Fruit fly (Drosophila melanogaster) whole organism, wandering third instar larva: ENCODE measurements around the gene Polr3E.
A peak's percentile ranks its signal among the peaks of the same experiment; 100 is the strongest.

Experiments
- Abd-B ChIP-seq: fragments of >200 bp; optimal IDR thresholded peaks from 2 replicates; lab custom pipeline; 2017; ENCODE audit warnings: missing biosample characterization, missing genetic modification characterization
- CG32264 ChIP-seq: fragments of 200-800 bp; sonication (Bioruptor generic); optimal IDR thresholded peaks from 2 replicates; lab custom pipeline; 2016; ENCODE audit warnings: missing biosample characterization, missing genetic modification characterization
- CG9705 ChIP-seq: fragments of 200-800 bp; sonication (Bioruptor generic); optimal IDR thresholded peaks from 2 replicates; lab custom pipeline; 2018; ENCODE audit warnings: missing biosample characterization, mild to moderate bottlenecking, missing genetic modification characterization
- CrebA ChIP-seq: fragments of 200-800 bp; sonication (Bioruptor generic); optimal IDR thresholded peaks from 2 replicates; lab custom pipeline; 2016; ENCODE audit warnings: missing biosample characterization, mild to moderate bottlenecking, missing genetic modification characterization, borderline replicate concordance
- Dfd ChIP-seq: fragments of >200 bp; optimal IDR thresholded peaks from 2 replicates; lab custom pipeline; 2017; ENCODE audit warnings: missing biosample characterization, missing genetic modification characterization
- Dif ChIP-seq: fragments of 200-275, 200-300 bp; sonication (Bioruptor generic); optimal IDR thresholded peaks from 2 replicates; lab custom pipeline; 2018; ENCODE audit warnings: missing biosample characterization, missing genetic modification characterization; ENCODE audit not compliant: partially characterized antibody
- GATAd ChIP-seq: sonication (Bioruptor generic); optimal IDR thresholded peaks from 2 replicates; lab custom pipeline; 2016; ENCODE audit warnings: missing biosample characterization, missing genetic modification characterization
- HLH106 ChIP-seq: fragments of 200-800 bp; optimal IDR thresholded peaks from 3 replicates; lab custom pipeline; 2019; ENCODE audit warnings: missing biosample characterization, mild to moderate bottlenecking, missing genetic modification characterization, moderate library complexity
- Hnf4 ChIP-seq: fragments of 200-800 bp; sonication (Bioruptor generic); optimal IDR thresholded peaks from 2 replicates; lab custom pipeline; 2016; ENCODE audit warnings: missing biosample characterization, mild to moderate bottlenecking, missing genetic modification characterization
- Hr78 ChIP-seq: fragments of >200 bp; optimal IDR thresholded peaks from 2 replicates; lab custom pipeline; 2017; ENCODE audit warnings: missing biosample characterization, missing genetic modification characterization
- Hr83 ChIP-seq: fragments of 200-300 bp; sonication (Bioruptor generic); optimal IDR thresholded peaks from 2 replicates; lab custom pipeline; 2016; ENCODE audit warnings: missing biosample characterization, mild to moderate bottlenecking, missing genetic modification characterization, moderate library complexity; ENCODE audit not compliant: poor library complexity, severe bottlenecking
- Jra ChIP-seq: sonication (Bioruptor generic); optimal IDR thresholded peaks from 2 replicates; lab custom pipeline; 2016; ENCODE audit warnings: missing biosample characterization, missing genetic modification characterization
- Mio ChIP-seq: sonication (Bioruptor generic); optimal IDR thresholded peaks from 2 replicates; lab custom pipeline; 2016; ENCODE audit warnings: missing biosample characterization, missing genetic modification characterization
- Myc ChIP-seq: fragments of >200 bp; optimal IDR thresholded peaks from 2 replicates; lab custom pipeline; 2017
- N ChIP-seq: fragments of >200 bp; optimal IDR thresholded peaks from 2 replicates; lab custom pipeline; 2018; ENCODE audit warnings: missing biosample characterization, missing external identifiers, missing genetic modification characterization
- OdsH ChIP-seq: fragments of 200-800 bp; sonication (Bioruptor generic); optimal IDR thresholded peaks from 2 replicates; lab custom pipeline; 2016; ENCODE audit warnings: missing biosample characterization, mild to moderate bottlenecking, missing genetic modification characterization
- Rel ChIP-seq, 2 experiments: fragments of 200-800 bp; sonication (Bioruptor generic) in 1 of 2; optimal IDR thresholded peaks; 2 replicates in 1 of 2; 3 replicates in 1 of 2; lab custom pipeline; 2016 to 2019; ENCODE audit warnings: mild to moderate bottlenecking in 2 of 2, missing biosample characterization in 2 of 2, missing genetic modification characterization in 2 of 2, moderate library complexity in 1 of 2
- Sp1 ChIP-seq: fragments of 200-800 bp; sonication (Bioruptor generic); optimal IDR thresholded peaks from 3 replicates; lab custom pipeline; 2019; ENCODE audit warnings: missing biosample characterization, mild to moderate bottlenecking, missing genetic modification characterization, moderate library complexity
- Vsx2 ChIP-seq: fragments of 200-300, 225-300 bp; sonication (Bioruptor generic); optimal IDR thresholded peaks from 2 replicates; lab custom pipeline; 2018; ENCODE audit warnings: missing biosample characterization, missing genetic modification characterization; ENCODE audit not compliant: partially characterized antibody
- br ChIP-seq: fragments of 200-800 bp; sonication (Bioruptor generic); optimal IDR thresholded peaks from 2 replicates; lab custom pipeline; 2016; ENCODE audit warnings: missing biosample characterization, missing genetic modification characterization
- brk ChIP-seq: fragments of 200-800 bp; sonication (Bioruptor generic); optimal IDR thresholded peaks from 2 replicates; lab custom pipeline; 2016; ENCODE audit warnings: missing biosample characterization, mild to moderate bottlenecking, missing genetic modification characterization
- dl ChIP-seq, 2 experiments: fragments of 175-275, 200-275 bp in 1 of 2; fragments of 200-275 bp in 1 of 2; sonication (Bioruptor generic); optimal IDR thresholded peaks; lab custom pipeline; 2018; ENCODE audit warnings: mild to moderate bottlenecking in 2 of 2, missing biosample characterization in 2 of 2, missing genetic modification characterization in 2 of 2, moderate library complexity in 2 of 2; ENCODE audit not compliant: partially characterized antibody in 2 of 2, insufficient read depth in 1 of 2
- dmrt93B ChIP-seq: fragments of 200-800 bp; sonication (Bioruptor generic); optimal IDR thresholded peaks from 2 replicates; lab custom pipeline; 2018; ENCODE audit warnings: missing biosample characterization, mild to moderate bottlenecking, missing genetic modification characterization
- dsf ChIP-seq: sonication (Bioruptor generic); optimal IDR thresholded peaks from 2 replicates; lab custom pipeline; 2016; ENCODE audit warnings: missing biosample characterization, missing genetic modification characterization, borderline replicate concordance
- ey ChIP-seq: fragments of 200-800 bp; sonication (Bioruptor generic); optimal IDR thresholded peaks from 2 replicates; lab custom pipeline; 2016; ENCODE audit warnings: missing biosample characterization, missing genetic modification characterization
- foxo ChIP-seq, 2 experiments: fragments of 200-800 bp; sonication (Bioruptor generic); optimal IDR thresholded peaks; 2 replicates in 1 of 2; 3 replicates in 1 of 2; lab custom pipeline; 2016 to 2017; ENCODE audit warnings: missing biosample characterization in 2 of 2, missing genetic modification characterization in 2 of 2
- fru ChIP-seq: fragments of 200-800 bp; sonication (Bioruptor generic); optimal IDR thresholded peaks from 3 replicates; lab custom pipeline; 2016; ENCODE audit warnings: missing biosample characterization, mild to moderate bottlenecking, missing genetic modification characterization
- h ChIP-seq: fragments of 200-800 bp; sonication (Bioruptor generic); optimal IDR thresholded peaks from 3 replicates; lab custom pipeline; 2016; ENCODE audit warnings: missing biosample characterization, mild to moderate bottlenecking, missing genetic modification characterization
- jim ChIP-seq: fragments of 175-275, 200-325 bp; sonication (Bioruptor generic); optimal IDR thresholded peaks from 2 replicates; lab custom pipeline; 2016; ENCODE audit warnings: missing biosample characterization, mild to moderate bottlenecking, missing genetic modification characterization
- lola ChIP-seq: fragments of >200 bp; optimal IDR thresholded peaks from 2 replicates; lab custom pipeline; 2017; ENCODE audit warnings: missing biosample characterization, missing genetic modification characterization
- pan ChIP-seq: fragments of >200 bp; optimal IDR thresholded peaks from 2 replicates; lab custom pipeline; 2017
- psq ChIP-seq: fragments of 200-800 bp; sonication (Bioruptor generic); optimal IDR thresholded peaks from 3 replicates; lab custom pipeline; 2017; ENCODE audit warnings: missing biosample characterization, mild to moderate bottlenecking, missing genetic modification characterization, moderate library complexity
- rgr ChIP-seq: fragments of 200-800 bp; sonication (Bioruptor generic); optimal IDR thresholded peaks from 3 replicates; lab custom pipeline; 2016; ENCODE audit warnings: missing biosample characterization, mild to moderate bottlenecking, missing genetic modification characterization
- sage ChIP-seq: fragments of 200-800 bp; sonication (Bioruptor generic); optimal IDR thresholded peaks from 2 replicates; lab custom pipeline; 2016; ENCODE audit warnings: missing biosample characterization, mild to moderate bottlenecking, missing genetic modification characterization
- sv ChIP-seq: fragments of 200-800 bp; sonication (Bioruptor generic); optimal IDR thresholded peaks from 3 replicates; lab custom pipeline; 2016; ENCODE audit warnings: missing biosample characterization, missing genetic modification characterization
- tai ChIP-seq: sonication (Bioruptor generic); optimal IDR thresholded peaks from 2 replicates; lab custom pipeline; 2016; ENCODE audit warnings: missing biosample characterization, missing genetic modification characterization
- usp ChIP-seq: fragments of >200 bp; optimal IDR thresholded peaks from 2 replicates; lab custom pipeline; 2017; ENCODE audit warnings: missing biosample characterization, missing genetic modification characterization
- woc ChIP-seq: sonication (Bioruptor generic); optimal IDR thresholded peaks from 2 replicates; lab custom pipeline; 2016; ENCODE audit warnings: missing biosample characterization, mild to moderate bottlenecking, missing genetic modification characterization

Gene Polr3E

DNA sequence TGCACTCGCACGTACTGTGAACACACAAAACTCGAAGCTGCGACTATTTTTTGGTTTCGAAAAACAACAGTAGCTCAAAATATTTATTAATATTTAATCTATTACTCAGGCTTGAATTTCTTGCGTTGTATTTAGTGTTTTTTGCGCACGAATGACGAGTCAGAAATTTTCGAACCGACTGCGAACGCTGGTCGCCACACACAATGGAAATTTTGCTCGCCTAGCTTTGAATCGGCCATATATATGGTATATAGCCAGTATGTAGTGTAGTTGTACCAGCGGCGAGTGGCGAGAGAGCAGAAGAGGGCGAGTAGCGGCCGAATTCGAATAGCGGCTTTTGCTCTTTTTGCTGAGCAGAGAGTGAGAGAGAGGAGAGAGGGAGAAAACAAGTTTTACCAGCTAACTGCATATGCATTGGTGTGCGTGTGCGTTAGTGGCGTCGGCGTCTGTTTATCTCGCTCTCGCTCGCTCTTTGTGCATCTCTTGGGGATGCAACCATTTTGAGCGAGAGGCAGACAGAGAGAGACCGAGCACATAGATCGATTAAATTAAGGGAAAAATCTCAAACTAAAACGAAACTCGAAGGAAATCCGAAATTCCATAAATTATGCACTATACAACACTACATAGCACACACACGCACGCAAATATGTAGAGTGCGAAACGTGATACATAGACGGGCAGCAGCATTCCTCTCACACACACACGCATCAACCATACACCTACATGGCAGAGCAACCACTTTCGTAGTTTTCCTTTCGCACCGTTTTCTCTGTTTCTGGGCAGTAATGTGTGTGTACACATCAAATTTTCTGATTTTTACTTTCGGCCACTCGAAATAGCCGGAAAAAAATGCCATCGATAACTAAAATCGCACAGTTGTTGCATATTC is 5.4 kb upstream of the Polr3E start:
- TF ChIP-seq br (GFP tag; lab: Kevin White, UChicago) (no peak), sage (GFP tag; lab: Kevin White, UChicago) (no peak), pan (lab: Kevin White, UChicago) (no peak), CrebA (no peak), jim (peak; percentile 55), Mio (GFP tag; lab: Kevin White, UChicago) (no peak), psq (peak; percentile 87), dmrt93B (GFP tag; lab: Kevin White, UChicago) (no peak), CG9705 (GFP tag; lab: Kevin White, UChicago) (no peak), tai (GFP tag; lab: Kevin White, UChicago) (no peak), Dfd (no peak), dl (GFP tag; optimal IDR thresholded peaks at IDR 0.05; lab: Kevin White, UChicago; ENCODE audit: insufficient read depth in 1 of 2, partially characterized antibody in 2 of 2) (peak; percentile 94 to 98), foxo (GFP tag; optimal IDR thresholded peaks at IDR 0.05; lab: Kevin White, UChicago) (peak in 1 of 2 experiments; percentile 41), fru (GFP tag; lab: Kevin White, UChicago) (no peak), Myc (lab: Kevin White, UChicago) (no peak), Vsx2 (GFP tag; lab: Kevin White, UChicago) (no peak), ey (no peak), Hr83 (GFP tag; lab: Kevin White, UChicago) (peak; percentile 88), dsf (no peak), N (peak; percentile 71), brk (GFP tag; lab: Kevin White, UChicago) (peak; percentile 36), Hr78 (GFP tag; lab: Kevin White, UChicago) (no peak), Hnf4 (GFP tag; lab: Kevin White, UChicago) (no peak), CG32264 (GFP tag; lab: Kevin White, UChicago) (no peak), Rel (GFP tag; optimal IDR thresholded peaks at IDR 0.05; lab: Kevin White, UChicago) (no peak), Rel (tag; optimal IDR thresholded peaks at IDR 0.05; lab: Kevin White, UChicago) (peak; percentile 47), sv (GFP tag; lab: Kevin White, UChicago) (no peak), Abd-B (no peak), usp (no peak), OdsH (GFP tag; lab: Kevin White, UChicago) (peak; percentile 25), GATAd (GFP tag; lab: Kevin White, UChicago) (no peak), lola (GFP tag; lab: Kevin White, UChicago) (no peak), Sp1 (no peak), rgr (GFP tag; lab: Kevin White, UChicago) (no peak), h (GFP tag; lab: Kevin White, UChicago) (no peak), Dif (GFP tag; lab: Kevin White, UChicago) (peak; percentile 98), Jra (no peak), HLH106 (no peak), woc (GFP tag; lab: Kevin White, UChicago) (no peak)

DNA sequence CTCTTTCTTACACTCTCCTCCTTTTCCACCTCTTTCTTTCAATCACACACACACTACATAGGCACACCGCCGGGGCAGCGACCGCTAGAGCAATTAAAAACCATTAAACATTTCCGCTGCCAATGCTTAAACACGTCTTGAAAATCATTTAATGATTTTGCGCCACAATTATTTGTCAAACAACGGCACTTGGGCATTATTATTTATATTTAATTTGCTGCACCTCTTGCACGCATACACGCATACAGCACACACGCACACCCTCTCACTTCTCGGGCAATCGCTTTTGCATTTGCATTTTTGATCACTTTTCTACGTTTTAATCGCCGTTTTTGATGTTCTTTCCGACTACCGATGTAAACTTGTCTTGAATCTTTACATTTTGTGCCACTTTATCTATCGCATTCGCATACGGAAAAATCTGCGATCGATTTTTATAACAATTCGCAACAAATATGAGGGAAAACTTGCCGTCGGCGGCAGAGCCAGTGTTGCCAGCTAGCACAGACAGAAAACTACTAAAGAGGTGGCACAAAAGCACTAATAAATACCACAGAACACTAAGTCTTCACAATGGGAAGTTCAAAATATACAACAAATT is 4.6 kb upstream of the Polr3E start, which contains the start of gene skd:
Gene skd (minus strand): TSS at position 518 of the 601 bp plus-strand sequence.
- TF ChIP-seq h (GFP tag; lab: Kevin White, UChicago), result peak; percentile 1
- no peak for TF ChIP-seq GATAd (GFP tag; lab: Kevin White, UChicago)
- TF ChIP-seq br (GFP tag; lab: Kevin White, UChicago), result peak; percentile 8
- TF ChIP-seq lola (GFP tag; lab: Kevin White, UChicago), result peak; percentile 1
- TF ChIP-seq psq, result peak; percentile 77
- TF ChIP-seq Abd-B, result peak; percentile 5
